Worm (Caenorhabditis elegans): ENCODE results near the gene C33D9.6.

C33D9.6 gene

ce11 chrIV:8794895-8795665, 17.1 kb upstream of the C33D9.6 start (continued):
- peak; percentile 88 for TF ChIP-seq nhr-25 (tag; optimal IDR thresholded peaks at IDR 0.05)
- peak; percentile 75 for TF ChIP-seq mdl-1 (tag; optimal IDR thresholded peaks at IDR 0.05)
- TF ChIP-seq nhr-28 (tag; optimal IDR thresholded peaks at IDR 0.05): no peak
- TF ChIP-seq nhr-76 (tag; optimal IDR thresholded peaks at IDR 0.05): no peak
- TF ChIP-seq pqm-1 (tag; optimal IDR thresholded peaks at IDR 0.05): peak; percentile 56
- TF ChIP-seq lin-15B (tag; optimal IDR thresholded peaks at IDR 0.05): peak; percentile 17
- no peak for TF ChIP-seq ceh-9 (tag; optimal IDR thresholded peaks at IDR 0.05)
- peak; percentile 7 for TF ChIP-seq daf-12 (tag; optimal IDR thresholded peaks at IDR 0.05)
- TF ChIP-seq skn-1 (tag; optimal IDR thresholded peaks at IDR 0.05): peak; percentile 12
- TF ChIP-seq jun-1 (tag; optimal IDR thresholded peaks at IDR 0.05): peak; percentile 77
- TF ChIP-seq unc-62 (GFP tag; optimal IDR thresholded peaks at IDR 0.05): peak; percentile 80
- peak; percentile 49 for TF ChIP-seq ceh-82 (tag; optimal IDR thresholded peaks at IDR 0.05)
- peak; percentile 71 for TF ChIP-seq tbx-2 (tag; optimal IDR thresholded peaks at IDR 0.05)
- peak; percentile 46 for TF ChIP-seq R02D3.7 (tag; optimal IDR thresholded peaks at IDR 0.05)
- TF ChIP-seq nhr-43 (tag; optimal IDR thresholded peaks at IDR 0.05; ENCODE audit: poor library complexity, severe bottlenecking): peak; percentile 62
- no peak for TF ChIP-seq nhr-67 (tag; optimal IDR thresholded peaks at IDR 0.05)
- peak; percentile 53 for TF ChIP-seq egl-27 (tag; optimal IDR thresholded peaks at IDR 0.05)
- TF ChIP-seq nhr-237 (tag; optimal IDR thresholded peaks at IDR 0.05): no peak
- no peak for TF ChIP-seq unc-39 (tag; optimal IDR thresholded peaks at IDR 0.05)

DNA sequence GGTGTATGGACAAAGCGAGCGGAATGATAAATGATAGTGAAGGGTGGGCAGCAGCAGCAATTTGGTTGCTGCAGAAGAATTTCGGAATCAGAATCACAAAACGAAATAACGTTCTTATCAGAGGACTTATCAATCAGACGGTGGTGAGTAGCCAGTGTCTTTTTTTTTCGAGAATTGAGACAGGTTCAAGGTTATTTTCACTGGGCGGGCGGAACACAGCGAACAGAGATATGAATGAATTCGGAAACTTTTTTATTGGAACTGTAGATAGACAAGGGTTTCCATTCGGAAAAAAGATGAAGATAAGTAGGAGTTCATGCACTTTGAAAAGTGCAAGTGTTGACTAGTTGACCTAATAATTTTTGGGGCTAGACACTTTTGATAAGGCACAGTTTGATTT, 15.3 kb upstream of the C33D9.6 start:
- peak; percentile 37 to 99 (median 61) for TF ChIP-seq elt-3 (tag; optimal IDR thresholded peaks at IDR 0.05)
- peak; percentile 5 for TF ChIP-seq nfya-1 (tag; optimal IDR thresholded peaks at IDR 0.05; ENCODE audit: insufficient read depth)
- TF ChIP-seq sea-2 (GFP tag; optimal IDR thresholded peaks at IDR 0.05): no peak
- TF ChIP-seq nhr-11 (tag; optimal IDR thresholded peaks at IDR 0.05): no peak
- TF ChIP-seq daf-12 (tag; optimal IDR thresholded peaks at IDR 0.05): peak; percentile 52
- peak; percentile 11 for TF ChIP-seq lsy-12 (tag; optimal IDR thresholded peaks at IDR 0.05)
- peak; percentile 70 for TF ChIP-seq elt-2 (tag; optimal IDR thresholded peaks at IDR 0.05)
- TF ChIP-seq ama-1 (optimal IDR thresholded peaks at IDR 0.05): peak; percentile 69
- peak; percentile 77 for TF ChIP-seq nhr-25 (tag; optimal IDR thresholded peaks at IDR 0.05)
- peak; percentile 8 for TF ChIP-seq unc-62 (GFP tag; optimal IDR thresholded peaks at IDR 0.05)
- TF ChIP-seq nhr-43 (tag; optimal IDR thresholded peaks at IDR 0.05; ENCODE audit: poor library complexity, severe bottlenecking): peak; percentile 63
- TF ChIP-seq egl-27 (tag; optimal IDR thresholded peaks at IDR 0.05): peak; percentile 40
- peak; percentile 8 for TF ChIP-seq hmg-11 (tag; optimal IDR thresholded peaks at IDR 0.05)
- peak; percentile 24 for TF ChIP-seq pqm-1 (tag; optimal IDR thresholded peaks at IDR 0.05)
- peak; percentile 37 for TF ChIP-seq elt-1 (tag; optimal IDR thresholded peaks at IDR 0.05)
- TF ChIP-seq jun-1 (tag; optimal IDR thresholded peaks at IDR 0.05): peak; percentile 24
- peak; percentile 3 for TF ChIP-seq ceh-28 (tag; optimal IDR thresholded peaks at IDR 0.05)
- TF ChIP-seq fkh-2 (tag; optimal IDR thresholded peaks at IDR 0.05): no peak
- no peak for TF ChIP-seq nhr-237 (tag; optimal IDR thresholded peaks at IDR 0.05)
- peak; percentile 93 for TF ChIP-seq nhr-23 (tag; optimal IDR thresholded peaks at IDR 0.05)
- TF ChIP-seq nhr-12 (tag; optimal IDR thresholded peaks at IDR 0.05): no peak

ce11 chrIV:8792808-8793207, 14.9 kb upstream of the C33D9.6 start, which contains the start of gene C33D9.3:
Gene C33D9.3, minus strand, starts transcription at chrIV:8792908.
- TF ChIP-seq elt-2 (tag; optimal IDR thresholded peaks at IDR 0.05): no peak
- no peak for TF ChIP-seq nhr-237 (tag; optimal IDR thresholded peaks at IDR 0.05)
- TF ChIP-seq aly-2 (tag; optimal IDR thresholded peaks at IDR 0.05): no peak
- TF ChIP-seq nhr-67 (tag; optimal IDR thresholded peaks at IDR 0.05): no peak
- TF ChIP-seq daf-12 (tag; optimal IDR thresholded peaks at IDR 0.05): no peak
- TF ChIP-seq mml-1 (tag; optimal IDR thresholded peaks at IDR 0.05): no peak
- TF ChIP-seq ztf-11 (tag; optimal IDR thresholded peaks at IDR 0.05): no peak
- TF ChIP-seq elt-1 (tag; optimal IDR thresholded peaks at IDR 0.05): no peak
- TF ChIP-seq ceh-16 (tag; optimal IDR thresholded peaks at IDR 0.05): no peak
- TF ChIP-seq ztf-4 (tag; optimal IDR thresholded peaks at IDR 0.05): no peak
- TF ChIP-seq nhr-76 (tag; optimal IDR thresholded peaks at IDR 0.05): no peak
- no peak for TF ChIP-seq fkh-2 (tag; optimal IDR thresholded peaks at IDR 0.05)
- TF ChIP-seq ama-1 (optimal IDR thresholded peaks at IDR 0.05): no peak
- TF ChIP-seq pqm-1 (tag; optimal IDR thresholded peaks at IDR 0.05): no peak
- no peak for TF ChIP-seq mdl-1 (tag; optimal IDR thresholded peaks at IDR 0.05)
- TF ChIP-seq fos-1 (tag; optimal IDR thresholded peaks at IDR 0.05): no peak

Measured in whole organism, L3 larva.